Fruit fly (Drosophila melanogaster) whole organism, wandering third instar larva: Measurements from ENCODE around the gene vih.

Experiments
- Abd-B ChIP-seq: fragments of >200 bp; optimal IDR thresholded peaks from 2 replicates; lab custom pipeline; 2017; ENCODE audit warnings: missing biosample characterization, missing genetic modification characterization
- CG32264 ChIP-seq: fragments of 200-800 bp; sonication (Bioruptor generic); optimal IDR thresholded peaks from 2 replicates; lab custom pipeline; 2016; ENCODE audit warnings: missing biosample characterization, missing genetic modification characterization
- CG9705 ChIP-seq: fragments of 200-800 bp; sonication (Bioruptor generic); optimal IDR thresholded peaks from 2 replicates; lab custom pipeline; 2018; ENCODE audit warnings: missing biosample characterization, mild to moderate bottlenecking, missing genetic modification characterization
- CrebA ChIP-seq: fragments of 200-800 bp; sonication (Bioruptor generic); optimal IDR thresholded peaks from 2 replicates; lab custom pipeline; 2016; ENCODE audit warnings: missing biosample characterization, mild to moderate bottlenecking, missing genetic modification characterization, borderline replicate concordance
- Dfd ChIP-seq: fragments of >200 bp; optimal IDR thresholded peaks from 2 replicates; lab custom pipeline; 2017; ENCODE audit warnings: missing biosample characterization, missing genetic modification characterization
- HLH106 ChIP-seq: fragments of 200-800 bp; optimal IDR thresholded peaks from 3 replicates; lab custom pipeline; 2019; ENCODE audit warnings: missing biosample characterization, mild to moderate bottlenecking, missing genetic modification characterization, moderate library complexity
- Jra ChIP-seq: sonication (Bioruptor generic); optimal IDR thresholded peaks from 2 replicates; lab custom pipeline; 2016; ENCODE audit warnings: missing biosample characterization, missing genetic modification characterization
- Myc ChIP-seq: fragments of >200 bp; optimal IDR thresholded peaks from 2 replicates; lab custom pipeline; 2017
- N ChIP-seq: fragments of >200 bp; optimal IDR thresholded peaks from 2 replicates; lab custom pipeline; 2018; ENCODE audit warnings: missing biosample characterization, missing external identifiers, missing genetic modification characterization
- OdsH ChIP-seq: fragments of 200-800 bp; sonication (Bioruptor generic); optimal IDR thresholded peaks from 2 replicates; lab custom pipeline; 2016; ENCODE audit warnings: missing biosample characterization, mild to moderate bottlenecking, missing genetic modification characterization
- Rel ChIP-seq, 2 experiments: fragments of 200-800 bp; sonication (Bioruptor generic) in 1 of 2; optimal IDR thresholded peaks; 2 replicates in 1 of 2; 3 replicates in 1 of 2; lab custom pipeline; 2016 to 2019; ENCODE audit warnings: mild to moderate bottlenecking in 2 of 2, missing biosample characterization in 2 of 2, missing genetic modification characterization in 2 of 2, moderate library complexity in 1 of 2
- Sp1 ChIP-seq: fragments of 200-800 bp; sonication (Bioruptor generic); optimal IDR thresholded peaks from 3 replicates; lab custom pipeline; 2019; ENCODE audit warnings: missing biosample characterization, mild to moderate bottlenecking, missing genetic modification characterization, moderate library complexity
- Vsx2 ChIP-seq: fragments of 200-300, 225-300 bp; sonication (Bioruptor generic); optimal IDR thresholded peaks from 2 replicates; lab custom pipeline; 2018; ENCODE audit warnings: missing biosample characterization, missing genetic modification characterization; ENCODE audit not compliant: partially characterized antibody
- br ChIP-seq: fragments of 200-800 bp; sonication (Bioruptor generic); optimal IDR thresholded peaks from 2 replicates; lab custom pipeline; 2016; ENCODE audit warnings: missing biosample characterization, missing genetic modification characterization
- brk ChIP-seq: fragments of 200-800 bp; sonication (Bioruptor generic); optimal IDR thresholded peaks from 2 replicates; lab custom pipeline; 2016; ENCODE audit warnings: missing biosample characterization, mild to moderate bottlenecking, missing genetic modification characterization
- dl ChIP-seq, 2 experiments: fragments of 175-275, 200-275 bp in 1 of 2; fragments of 200-275 bp in 1 of 2; sonication (Bioruptor generic); optimal IDR thresholded peaks; lab custom pipeline; 2018; ENCODE audit warnings: mild to moderate bottlenecking in 2 of 2, missing biosample characterization in 2 of 2, missing genetic modification characterization in 2 of 2, moderate library complexity in 2 of 2; ENCODE audit not compliant: partially characterized antibody in 2 of 2, insufficient read depth in 1 of 2
- dmrt93B ChIP-seq: fragments of 200-800 bp; sonication (Bioruptor generic); optimal IDR thresholded peaks from 2 replicates; lab custom pipeline; 2018; ENCODE audit warnings: missing biosample characterization, mild to moderate bottlenecking, missing genetic modification characterization
- dsf ChIP-seq: sonication (Bioruptor generic); optimal IDR thresholded peaks from 2 replicates; lab custom pipeline; 2016; ENCODE audit warnings: missing biosample characterization, missing genetic modification characterization, borderline replicate concordance
- ey ChIP-seq: fragments of 200-800 bp; sonication (Bioruptor generic); optimal IDR thresholded peaks from 2 replicates; lab custom pipeline; 2016; ENCODE audit warnings: missing biosample characterization, missing genetic modification characterization
- foxo ChIP-seq, 2 experiments: fragments of 200-800 bp; sonication (Bioruptor generic); optimal IDR thresholded peaks; 2 replicates in 1 of 2; 3 replicates in 1 of 2; lab custom pipeline; 2016 to 2017; ENCODE audit warnings: missing biosample characterization in 2 of 2, missing genetic modification characterization in 2 of 2
- fru ChIP-seq: fragments of 200-800 bp; sonication (Bioruptor generic); optimal IDR thresholded peaks from 3 replicates; lab custom pipeline; 2016; ENCODE audit warnings: missing biosample characterization, mild to moderate bottlenecking, missing genetic modification characterization
- h ChIP-seq: fragments of 200-800 bp; sonication (Bioruptor generic); optimal IDR thresholded peaks from 3 replicates; lab custom pipeline; 2016; ENCODE audit warnings: missing biosample characterization, mild to moderate bottlenecking, missing genetic modification characterization
- jim ChIP-seq: fragments of 175-275, 200-325 bp; sonication (Bioruptor generic); optimal IDR thresholded peaks from 2 replicates; lab custom pipeline; 2016; ENCODE audit warnings: missing biosample characterization, mild to moderate bottlenecking, missing genetic modification characterization
- lola ChIP-seq: fragments of >200 bp; optimal IDR thresholded peaks from 2 replicates; lab custom pipeline; 2017; ENCODE audit warnings: missing biosample characterization, missing genetic modification characterization
- pan ChIP-seq: fragments of >200 bp; optimal IDR thresholded peaks from 2 replicates; lab custom pipeline; 2017
- rgr ChIP-seq: fragments of 200-800 bp; sonication (Bioruptor generic); optimal IDR thresholded peaks from 3 replicates; lab custom pipeline; 2016; ENCODE audit warnings: missing biosample characterization, mild to moderate bottlenecking, missing genetic modification characterization
- sage ChIP-seq: fragments of 200-800 bp; sonication (Bioruptor generic); optimal IDR thresholded peaks from 2 replicates; lab custom pipeline; 2016; ENCODE audit warnings: missing biosample characterization, mild to moderate bottlenecking, missing genetic modification characterization
- sv ChIP-seq: fragments of 200-800 bp; sonication (Bioruptor generic); optimal IDR thresholded peaks from 3 replicates; lab custom pipeline; 2016; ENCODE audit warnings: missing biosample characterization, missing genetic modification characterization
- tai ChIP-seq: sonication (Bioruptor generic); optimal IDR thresholded peaks from 2 replicates; lab custom pipeline; 2016; ENCODE audit warnings: missing biosample characterization, missing genetic modification characterization
- usp ChIP-seq: fragments of >200 bp; optimal IDR thresholded peaks from 2 replicates; lab custom pipeline; 2017; ENCODE audit warnings: missing biosample characterization, missing genetic modification characterization
- woc ChIP-seq: sonication (Bioruptor generic); optimal IDR thresholded peaks from 2 replicates; lab custom pipeline; 2016; ENCODE audit warnings: missing biosample characterization, mild to moderate bottlenecking, missing genetic modification characterization

vih gene

DNA sequence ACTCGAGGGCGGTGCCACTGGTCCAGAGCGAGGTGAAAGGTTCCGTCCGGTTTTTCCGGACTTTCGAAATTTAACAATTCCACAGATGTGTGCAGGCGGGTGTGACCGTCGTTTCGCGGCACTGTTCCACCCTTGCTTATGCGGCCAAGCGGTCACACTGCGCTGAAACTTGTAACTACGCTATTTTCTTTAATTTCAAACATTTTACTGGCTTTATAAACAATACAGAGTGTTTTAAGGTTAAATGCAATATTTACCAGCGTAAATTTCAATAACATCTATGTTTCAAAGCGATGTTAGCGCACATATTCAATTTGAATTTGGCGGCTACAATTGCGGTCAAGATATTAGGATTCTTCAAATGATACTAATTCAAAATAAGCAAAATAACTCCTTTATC, 26.0 kb downstream of the vih start, which contains the start of gene nst:
Gene nst (minus strand): TSS at position 128 of the 400 bp plus-strand sequence.
- TF ChIP-seq rgr (no peak), brk (GFP tag; lab: Kevin White, UChicago) (no peak), Rel (GFP tag; optimal IDR thresholded peaks at IDR 0.05; lab: Kevin White, UChicago) (no peak), Rel (tag; optimal IDR thresholded peaks at IDR 0.05; lab: Kevin White, UChicago) (peak; percentile 63), foxo (GFP tag; optimal IDR thresholded peaks at IDR 0.05; lab: Kevin White, UChicago) (no peak), dsf (GFP tag; lab: Kevin White, UChicago) (no peak), Dfd (GFP tag; lab: Kevin White, UChicago) (no peak), CrebA (GFP tag; lab: Kevin White, UChicago) (no peak), Myc (no peak), jim (no peak), br (GFP tag; lab: Kevin White, UChicago) (no peak), pan (lab: Kevin White, UChicago) (no peak), usp (no peak), tai (GFP tag; lab: Kevin White, UChicago) (no peak), Abd-B (GFP tag; lab: Kevin White, UChicago) (no peak), Sp1 (peak; percentile 21), h (GFP tag; lab: Kevin White, UChicago) (peak; percentile 11), CG32264 (GFP tag; lab: Kevin White, UChicago) (no peak), lola (GFP tag; lab: Kevin White, UChicago) (no peak)

DNA sequence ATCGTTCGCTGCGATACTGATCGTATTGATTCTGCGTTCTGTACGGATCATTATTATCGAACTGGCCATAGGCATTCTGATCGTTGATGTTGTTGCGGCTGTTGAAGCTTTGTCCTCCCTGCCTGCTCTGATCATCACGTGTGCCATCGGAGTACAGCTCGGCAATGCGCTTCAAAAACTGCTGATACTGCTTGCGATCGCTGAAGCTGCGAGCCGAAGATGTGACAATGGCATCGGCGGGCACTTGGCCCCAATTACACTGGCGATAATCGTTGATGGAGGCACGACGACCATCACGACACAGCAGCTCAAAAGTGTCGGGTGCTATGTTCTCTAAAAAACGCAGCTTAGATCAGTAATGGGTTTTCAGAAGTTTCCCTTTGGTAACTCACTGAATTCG, 28.1 kb downstream of the vih start:
- TF ChIP-seq Rel (GFP tag; optimal IDR thresholded peaks at IDR 0.05; lab: Kevin White, UChicago), result no peak
- no peak for TF ChIP-seq Rel (tag; optimal IDR thresholded peaks at IDR 0.05; lab: Kevin White, UChicago)
- TF ChIP-seq Sp1, result no peak
- no peak for TF ChIP-seq Abd-B (GFP tag; lab: Kevin White, UChicago)
- no peak for TF ChIP-seq Vsx2
- TF ChIP-seq dl (GFP tag; optimal IDR thresholded peaks at IDR 0.05; lab: Kevin White, UChicago; ENCODE audit: insufficient read depth in 1 of 2, partially characterized antibody in 2 of 2), result no peak
- no peak for TF ChIP-seq Myc
- TF ChIP-seq OdsH (GFP tag; lab: Kevin White, UChicago), result no peak
- no peak for TF ChIP-seq lola (GFP tag; lab: Kevin White, UChicago)
- no peak for TF ChIP-seq br (GFP tag; lab: Kevin White, UChicago)
- TF ChIP-seq sv (GFP tag; lab: Kevin White, UChicago), result no peak
- no peak for TF ChIP-seq brk (GFP tag; lab: Kevin White, UChicago)

dm6 chr3L:12533392-12534070, 29.4 kb downstream of the vih start, which contains the start of the genes Tsf2 and CG34242:
Gene Tsf2, minus strand, starts transcription at chr3L:12533724.
Gene CG34242, plus strand, starts transcription at chr3L:12533996.
- TF ChIP-seq HLH106 (tag; lab: Kevin White, UChicago), result peak; percentile 94
- peak in 1 of 2 experiments; percentile 75 for TF ChIP-seq foxo (GFP tag; optimal IDR thresholded peaks at IDR 0.05; lab: Kevin White, UChicago)
- no peak for TF ChIP-seq N (GFP tag; lab: Kevin White, UChicago)
- TF ChIP-seq sv (GFP tag; lab: Kevin White, UChicago), result peak; percentile 16
- peak; percentile 39 for TF ChIP-seq Myc
- TF ChIP-seq ey, result no peak
- peak; percentile 46 for TF ChIP-seq woc (GFP tag; lab: Kevin White, UChicago)
- TF ChIP-seq dmrt93B (GFP tag; lab: Kevin White, UChicago), result peak; percentile 81
- no peak for TF ChIP-seq brk (GFP tag; lab: Kevin White, UChicago)
- TF ChIP-seq rgr, result peak; percentile 23
- TF ChIP-seq Rel (GFP tag; optimal IDR thresholded peaks at IDR 0.05; lab: Kevin White, UChicago), result no peak
- peak; percentile 80 for TF ChIP-seq Rel (tag; optimal IDR thresholded peaks at IDR 0.05; lab: Kevin White, UChicago)
- peak; percentile 56 for TF ChIP-seq sage (GFP tag; lab: Kevin White, UChicago)
- TF ChIP-seq Sp1, result peak; percentile 4
- peak; percentile 28 for TF ChIP-seq CG9705
- peak; percentile 63 for TF ChIP-seq fru

DNA sequence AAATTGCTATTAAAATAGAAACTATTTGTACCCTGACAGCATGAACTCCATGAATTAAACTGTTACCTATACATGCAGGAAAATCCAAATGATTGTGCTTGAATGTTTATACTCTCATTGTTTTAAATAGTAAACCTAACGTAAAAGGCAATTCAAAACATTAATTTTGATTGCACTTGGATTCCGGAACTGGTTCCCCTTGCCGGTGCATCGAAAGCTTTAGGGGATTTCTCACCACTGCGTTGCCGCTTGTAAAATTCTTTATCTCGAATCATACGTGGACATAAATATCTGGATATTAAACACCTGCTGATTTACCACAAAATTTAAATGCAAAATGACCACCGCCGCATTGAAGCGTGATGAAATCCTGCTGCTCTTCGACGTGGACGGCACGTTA, 30.2 kb downstream of the vih start, which contains the start of gene Pmm2:
Gene Pmm2 (plus strand): TSS at position 273 of the 400 bp plus-strand sequence.
- no peak for TF ChIP-seq Rel (GFP tag; optimal IDR thresholded peaks at IDR 0.05; lab: Kevin White, UChicago)
- TF ChIP-seq Rel (tag; optimal IDR thresholded peaks at IDR 0.05; lab: Kevin White, UChicago), result peak; percentile 2
- no peak for TF ChIP-seq Jra (GFP tag; lab: Kevin White, UChicago)
